Fruit fly (Drosophila melanogaster): ENCODE results near the gene ppk28.
A peak's percentile ranks its signal among the peaks of the same experiment; 100 is the strongest.

Gene ppk28

dm6 chrX:16772882-16773827, 32.7 kb upstream of the ppk28 start (continued):
- TF ChIP-seq CG5245 (GFP tag; optimal IDR thresholded peaks at IDR 0.05), result peak; percentile 58
- TF ChIP-seq CG1233 (GFP tag; optimal IDR thresholded peaks at IDR 0.05), result peak; percentile 17
- no peak for TF ChIP-seq Hmx (GFP tag; optimal IDR thresholded peaks at IDR 0.05)
- peak; percentile 68 for TF ChIP-seq CG10366 (GFP tag; IDR thresholded peaks at IDR 0.05)
- peak; percentile 78 for TF ChIP-seq CG10959 (GFP tag; IDR thresholded peaks at IDR 0.05)
- peak; percentile 27; the same call in 1 of the 2 replicates for TF ChIP-seq crol (GFP tag; IDR thresholded peaks at IDR 0.05)
- no peak for TF ChIP-seq D19B (GFP tag; optimal IDR thresholded peaks at IDR 0.05)
- TF ChIP-seq HLH54F (GFP tag; optimal IDR thresholded peaks at IDR 0.05), result no peak
- no peak for TF ChIP-seq CG17385 (GFP tag; optimal IDR thresholded peaks at IDR 0.05)
- TF ChIP-seq gsb (GFP tag; IDR thresholded peaks at IDR 0.05), result no peak
- TF ChIP-seq org-1 (GFP tag; optimal IDR thresholded peaks at IDR 0.05), result peak; percentile 44
- peak; percentile 62 for TF ChIP-seq CG17361 (GFP tag; IDR thresholded peaks at IDR 0.05)
- peak; percentile 43; the same call in 1 of the 2 replicates for TF ChIP-seq gt (GFP tag; IDR thresholded peaks at IDR 0.05)
- peak; percentile 1 for TF ChIP-seq ewg (GFP tag; optimal IDR thresholded peaks at IDR 0.05)
- no peak for TF ChIP-seq pfk (GFP tag; optimal IDR thresholded peaks at IDR 0.05)
- no peak for TF ChIP-seq Vsx1 (GFP tag; optimal IDR thresholded peaks at IDR 0.05)
- TF ChIP-seq unc-4 (GFP tag; IDR thresholded peaks at IDR 0.05; ENCODE audit: partially characterized antibody), result no peak
- peak; percentile 30 to 55 for TF ChIP-seq chif (GFP tag; optimal IDR thresholded peaks at IDR 0.05)
- no peak for TF ChIP-seq Sry-β (GFP tag; optimal IDR thresholded peaks at IDR 0.05)
- peak; percentile 70 for TF ChIP-seq Rx (GFP tag; IDR thresholded peaks at IDR 0.05)
- TF ChIP-seq schlank (tag; optimal IDR thresholded peaks at IDR 0.05), result no peak
- TF ChIP-seq disco-r (GFP tag; optimal IDR thresholded peaks at IDR 0.05), result no peak
- peak; percentile 15 for TF ChIP-seq CG1647 (GFP tag; optimal IDR thresholded peaks at IDR 0.05)
- peak; percentile 41; the same call in 1 of the 2 replicates for TF ChIP-seq E2f2 (GFP tag; IDR thresholded peaks at IDR 0.05)
- TF ChIP-seq CG14441 (GFP tag; IDR thresholded peaks at IDR 0.05), result peak; percentile 52
- no peak for TF ChIP-seq CG7963 (GFP tag; IDR thresholded peaks at IDR 0.05; ENCODE audit: partially characterized antibody)
- TF ChIP-seq CG12659 (GFP tag; optimal IDR thresholded peaks at IDR 0.05), result no peak
- no peak for TF ChIP-seq Dref (GFP tag; IDR thresholded peaks at IDR 0.05)
- no peak for TF ChIP-seq oc (tag; optimal IDR thresholded peaks at IDR 0.05)
- peak; percentile 59 for TF ChIP-seq gem (tag; optimal IDR thresholded peaks at IDR 0.05)
- TF ChIP-seq CG2875 (GFP tag; optimal IDR thresholded peaks at IDR 0.05), result peak; percentile 37
- peak; percentile 44 for TF ChIP-seq CG33213 (GFP tag; optimal IDR thresholded peaks at IDR 0.05)
- TF ChIP-seq unpg (GFP tag; optimal IDR thresholded peaks at IDR 0.05), result peak; percentile 43
- TF ChIP-seq CG4617 (GFP tag; optimal IDR thresholded peaks at IDR 0.05; ENCODE audit: borderline replicate concordance), result no peak
- TF ChIP-seq maf-S (GFP tag; optimal IDR thresholded peaks at IDR 0.05), result no peak
- TF ChIP-seq CG16815 (GFP tag; optimal IDR thresholded peaks at IDR 0.05), result peak; percentile 29
- no peak for TF ChIP-seq Deaf1 (tag; optimal IDR thresholded peaks at IDR 0.05)
- TF ChIP-seq ken (GFP tag; IDR thresholded peaks at IDR 0.05), result peak; percentile 46; the same call in 1 of the 3 replicates
- no peak for TF ChIP-seq CG12942 (GFP tag; optimal IDR thresholded peaks at IDR 0.05)
- TF ChIP-seq CG6689 (GFP tag; IDR thresholded peaks at IDR 0.05), result peak; percentile 64
- TF ChIP-seq Mes4 (GFP tag; optimal IDR thresholded peaks at IDR 0.05), result no peak
- peak; percentile 65 for TF ChIP-seq lmd (GFP tag; IDR thresholded peaks at IDR 0.05)
- peak; percentile 74; the same call in 2 of the 3 replicates for TF ChIP-seq Optix (GFP tag; IDR thresholded peaks at IDR 0.05)
- TF ChIP-seq zf30C (GFP tag; optimal IDR thresholded peaks at IDR 0.05), result peak; percentile 41
- no peak for TF ChIP-seq CG4282 (GFP tag; optimal IDR thresholded peaks at IDR 0.05)
- TF ChIP-seq ATbp (GFP tag; optimal IDR thresholded peaks at IDR 0.05), result no peak
- no peak for TF ChIP-seq cad (GFP tag; optimal IDR thresholded peaks at IDR 0.05)
- no peak for TF ChIP-seq zfh2 (GFP tag; optimal IDR thresholded peaks at IDR 0.05)
- TF ChIP-seq ab (GFP tag; optimal IDR thresholded peaks at IDR 0.05), result no peak

Data from whole organism, embryonic.